Worm (Caenorhabditis elegans) whole organism, L4 larva: ENCODE results near the gene Y57E12AL.6.

Experiments used
- F26F4.8 ChIP-seq: fragments of 200-800 bp; sonication (Bioruptor generic); conservative IDR thresholded peaks from 2 replicates; pipeline ENCODE4 v1.3.6; 2022; ENCODE audit warnings: missing genetic modification characterization, missing compliant biosample characterization
- R02D3.7 ChIP-seq: fragments of 150-350 bp; sonication (generic microtip); optimal IDR thresholded peaks from 3 replicates; lab custom pipeline; 2014; ENCODE audit warnings: missing biosample characterization, missing genetic modification characterization
- T20F7.1 ChIP-seq: fragments of 200-800 bp; sonication (Bioruptor generic); optimal IDR thresholded peaks from 2 replicates; lab custom pipeline; 2018; ENCODE audit warnings: mild to moderate bottlenecking, missing genetic modification characterization, missing compliant biosample characterization
- Y105C5A.15 ChIP-seq: fragments of 200-800 bp; sonication (Bioruptor generic); IDR thresholded peaks from 2 replicates; pipeline ENCODE4 v1.3.6; 2022; ENCODE audit warnings: missing genetic modification characterization, missing compliant biosample characterization
- Y48G9A.11 ChIP-seq: fragments of 200-800 bp; sonication (Bioruptor generic); IDR thresholded peaks from 2 replicates; pipeline ENCODE4 v1.3.6; 2022; ENCODE audit warnings: missing genetic modification reagents, missing genetic modification characterization, missing compliant biosample characterization
- ZK337.2 ChIP-seq: fragments of 200-800 bp; sonication (Bioruptor generic); IDR thresholded peaks from 2 replicates; pipeline ENCODE4 v1.3.6; 2022; ENCODE audit warnings: missing genetic modification reagents, missing genetic modification characterization, missing compliant biosample characterization
- aha-1 ChIP-seq: fragments of 150-350 bp; peaks from one replicate; lab custom pipeline; 2014; ENCODE audit warnings: missing biosample characterization, missing genetic modification characterization
- ceh-20 ChIP-seq: fragments of 200-800 bp; sonication (Bioruptor generic); IDR thresholded peaks from 2 replicates; pipeline ENCODE4 v1.3.6; 2022; ENCODE audit warnings: missing genetic modification reagents, missing genetic modification characterization, missing compliant biosample characterization
- ceh-28 ChIP-seq: fragments of 150-350 bp; optimal IDR thresholded peaks from 2 replicates; lab custom pipeline; 2014; ENCODE audit warnings: missing biosample characterization, missing genetic modification reagents, missing genetic modification characterization
- ceh-44 ChIP-seq: fragments of 200-800 bp; sonication (Bioruptor generic); IDR thresholded peaks from 2 replicates; pipeline ENCODE4 v1.3.6; 2022; ENCODE audit warnings: missing genetic modification reagents, missing genetic modification characterization, missing compliant biosample characterization
- cey-2 ChIP-seq: sonication (generic microtip); optimal IDR thresholded peaks from 3 replicates; lab custom pipeline; 2017; ENCODE audit warnings: missing genetic modification characterization, mild to moderate bottlenecking, missing compliant biosample characterization, antibody characterized with exemption, borderline replicate concordance; ENCODE audit not compliant: insufficient read depth
- dmd-6 ChIP-seq: fragments of 200-800 bp; sonication (Bioruptor generic); IDR thresholded peaks from 2 replicates; pipeline ENCODE4 v1.3.6; 2022; ENCODE audit warnings: missing genetic modification reagents, missing genetic modification characterization, missing compliant biosample characterization
- dmd-9 ChIP-seq: fragments of 200-800 bp; sonication (Bioruptor generic); IDR thresholded peaks from 2 replicates; pipeline ENCODE4 v1.3.6; 2022; ENCODE audit warnings: missing genetic modification reagents, missing genetic modification characterization, missing compliant biosample characterization
- duxl-1 ChIP-seq: sonication (generic microtip); optimal IDR thresholded peaks from 2 replicates; lab custom pipeline; 2016; ENCODE audit warnings: mild to moderate bottlenecking, missing genetic modification characterization, moderate library complexity, missing compliant biosample characterization; ENCODE audit not compliant: poor library complexity
- dve-1 ChIP-seq: sonication (generic microtip); optimal IDR thresholded peaks from 2 replicates; lab custom pipeline; 2017; ENCODE audit warnings: antibody characterized with exemption, mild to moderate bottlenecking, missing genetic modification characterization, missing compliant biosample characterization; ENCODE audit not compliant: insufficient read depth
- gei-8 ChIP-seq: fragments of 200-800 bp; sonication (Bioruptor generic); optimal IDR thresholded peaks from 2 replicates; lab custom pipeline; 2018; ENCODE audit warnings: mild to moderate bottlenecking, missing genetic modification characterization, missing compliant biosample characterization
- hlh-11 ChIP-seq: fragments of 200-800 bp; sonication (Bioruptor generic); optimal IDR thresholded peaks from 2 replicates; lab custom pipeline; 2018; ENCODE audit warnings: mild to moderate bottlenecking, missing genetic modification characterization, missing compliant biosample characterization
- hlh-30 ChIP-seq: sonication (generic microtip); optimal IDR thresholded peaks from 2 replicates; lab custom pipeline; 2017; ENCODE audit warnings: antibody characterized with exemption, mild to moderate bottlenecking, missing genetic modification characterization, missing compliant biosample characterization; ENCODE audit not compliant: insufficient read depth
- lim-7 ChIP-seq: fragments of 200-800 bp; sonication (Bioruptor generic); IDR thresholded peaks from 2 replicates; pipeline ENCODE4 v1.3.6; 2022; ENCODE audit warnings: missing genetic modification characterization, missing compliant biosample characterization
- lin-15B ChIP-seq: fragments of 150-350 bp; sonication (generic microtip); optimal IDR thresholded peaks from 3 replicates; lab custom pipeline; 2014; ENCODE audit warnings: missing biosample characterization, missing genetic modification characterization
- lsy-2 ChIP-seq, 2 experiments: fragments of 150-350 bp in 1 of 2; sonication (generic microtip) in 1 of 2; optimal IDR thresholded peaks; 2 replicates each; lab custom pipeline; 2014 to 2017; ENCODE audit warnings: missing biosample characterization in 2 of 2, missing genetic modification characterization in 2 of 2
- madf-9 ChIP-seq: fragments of 200-800 bp; sonication (Bioruptor generic); conservative IDR thresholded peaks from 2 replicates; pipeline ENCODE4 v1.3.6; 2022; ENCODE audit warnings: missing genetic modification reagents, missing genetic modification characterization, missing compliant biosample characterization
- mdt-29 ChIP-seq: fragments of 200-800 bp; sonication (Bioruptor generic); IDR thresholded peaks from 2 replicates; pipeline ENCODE4 v1.3.6; 2022; ENCODE audit warnings: missing genetic modification reagents, missing genetic modification characterization, missing compliant biosample characterization
- mxl-3 ChIP-seq: fragments of 200-800 bp; sonication (Bioruptor generic); optimal IDR thresholded peaks from 2 replicates; lab custom pipeline; 2018; ENCODE audit warnings: mild to moderate bottlenecking, missing genetic modification characterization, missing compliant biosample characterization
- nhr-102 ChIP-seq: sonication (generic microtip); optimal IDR thresholded peaks from 2 replicates; lab custom pipeline; 2016; ENCODE audit warnings: mild to moderate bottlenecking, missing genetic modification characterization, moderate library complexity, missing compliant biosample characterization
- nhr-111 ChIP-seq: fragments of 200-800 bp; sonication (Bioruptor generic); optimal IDR thresholded peaks from 2 replicates; lab custom pipeline; 2018; ENCODE audit warnings: mild to moderate bottlenecking, missing genetic modification characterization, missing compliant biosample characterization
- nhr-28 ChIP-seq: fragments of 150-350 bp; optimal IDR thresholded peaks from 2 replicates; lab custom pipeline; 2014; ENCODE audit warnings: missing biosample characterization, missing genetic modification characterization
- nhr-41 ChIP-seq: fragments of 200-800 bp; sonication (Bioruptor generic); IDR thresholded peaks from 2 replicates; pipeline ENCODE4 v1.3.6; 2022; ENCODE audit warnings: missing genetic modification reagents, missing genetic modification characterization, missing compliant biosample characterization
- nhr-76 ChIP-seq: fragments of 150-350 bp; optimal IDR thresholded peaks from 2 replicates; lab custom pipeline; 2014; ENCODE audit warnings: missing biosample characterization, missing genetic modification characterization
- php-3 ChIP-seq: fragments of 200-800 bp; sonication (Bioruptor generic); IDR thresholded peaks from 2 replicates; pipeline ENCODE4 v1.3.6; 2022; ENCODE audit warnings: missing genetic modification reagents, missing genetic modification characterization, missing compliant biosample characterization
- sdz-12 ChIP-seq: fragments of 200-800 bp; sonication (Bioruptor generic); optimal IDR thresholded peaks from 2 replicates; lab custom pipeline; 2018; ENCODE audit warnings: mild to moderate bottlenecking, missing genetic modification characterization, missing compliant biosample characterization
- unc-62 ChIP-seq, 3 experiments: fragments of 150-350 bp in 1 of 3; sonication (generic microtip); optimal IDR thresholded peaks in 2 of 3; peaks in 1 of 3; 1 replicate in 1 of 3; 2 replicates in 2 of 3; lab custom pipeline; 2014 to 2017; ENCODE audit warnings: missing biosample characterization in 3 of 3, missing genetic modification characterization in 3 of 3, missing genetic modification reagents in 3 of 3, missing genotype in 1 of 3
- zag-1 ChIP-seq: fragments of 150-350 bp; optimal IDR thresholded peaks from 2 replicates; lab custom pipeline; 2014; ENCODE audit warnings: missing biosample characterization, missing genetic modification characterization
- zfp-3 ChIP-seq: fragments of 200-800 bp; sonication (Bioruptor generic); conservative IDR thresholded peaks from 2 replicates; pipeline ENCODE4 v1.3.6; 2022; ENCODE audit warnings: missing genetic modification reagents, missing genetic modification characterization, missing compliant biosample characterization
- ztf-11 ChIP-seq: fragments of 150-350 bp; optimal IDR thresholded peaks from 2 replicates; lab custom pipeline; 2014; ENCODE audit warnings: missing biosample characterization, missing genetic modification characterization
- ztf-7 ChIP-seq: fragments of 150-350 bp; optimal IDR thresholded peaks from 2 replicates; lab custom pipeline; 2014; ENCODE audit warnings: missing biosample characterization, missing genetic modification characterization

Gene Y57E12AL.6

DNA sequence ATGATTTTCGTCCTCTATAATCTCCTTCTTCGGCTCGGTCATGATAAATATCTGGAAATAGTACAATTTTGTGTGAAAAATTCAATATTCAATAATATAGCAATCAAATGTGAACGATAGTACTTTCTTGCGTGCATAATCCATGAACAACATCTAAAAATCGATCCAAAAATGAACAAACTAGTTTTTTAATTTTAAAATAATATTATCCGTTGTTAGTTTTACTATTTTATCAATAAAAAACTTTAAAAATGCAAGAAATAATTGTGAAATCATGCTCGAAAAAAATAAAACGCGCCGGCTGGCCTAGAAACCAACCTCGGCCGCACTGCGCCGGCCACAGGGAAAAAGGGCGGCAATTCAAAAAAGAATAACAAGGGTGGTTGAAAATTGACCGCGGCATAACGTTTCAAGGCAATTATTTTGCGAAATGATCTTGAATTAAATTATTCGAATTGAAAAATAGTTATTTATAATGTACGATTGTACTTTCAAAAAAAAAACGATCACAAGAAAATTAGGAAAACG is 24.4 kb upstream of the Y57E12AL.6 start, which contains the start of gene mys-1 (continued):
- TF ChIP-seq R02D3.7 (tag; lab: Kevin White, UChicago) (no peak), nhr-111 (no peak), ceh-44 (GFP tag; lab: Robert Waterston, UW) (no peak), nhr-76 (tag; lab: Kevin White, UChicago) (no peak), lin-15B (tag; lab: Kevin White, UChicago) (no peak), nhr-28 (tag; lab: Kevin White, UChicago) (no peak), ceh-28 (tag; lab: Kevin White, UChicago) (no peak), ZK337.2 (GFP tag; lab: Robert Waterston, UW) (peak; percentile 66; the same call in 1 of the 2 replicates), hlh-30 (tag; lab: Kevin White, UChicago) (peak; percentile 29), lim-7 (GFP tag; lab: Robert Waterston, UW) (no peak), dmd-9 (GFP tag; lab: Robert Waterston, UW) (peak; percentile 66; the same call in 1 of the 2 replicates), zag-1 (no peak), ztf-7 (tag; lab: Kevin White, UChicago) (no peak), sdz-12 (no peak), dmd-6 (GFP tag; lab: Robert Waterston, UW) (no peak), mxl-3 (no peak), gei-8 (GFP tag; lab: Kevin White, UChicago) (no peak), duxl-1 (tag; lab: Kevin White, UChicago) (peak; percentile 76), nhr-102 (tag; lab: Kevin White, UChicago) (peak; percentile 34), T20F7.1 (GFP tag; lab: Kevin White, UChicago) (no peak), nhr-41 (GFP tag; lab: Robert Waterston, UW) (no peak), cey-2 (tag; lab: Kevin White, UChicago) (no peak), php-3 (GFP tag; lab: Robert Waterston, UW) (no peak), madf-9 (GFP tag; lab: Robert Waterston, UW) (no peak), ceh-20 (no peak), lsy-2 (tag; optimal IDR thresholded peaks at IDR 0.05; lab: Kevin White, UChicago) (peak in 1 of 2 experiments; percentile 67), Y105C5A.15 (GFP tag; lab: Robert Waterston, UW) (no peak), ztf-11 (tag; lab: Kevin White, UChicago) (no peak), dve-1 (tag; lab: Kevin White, UChicago) (peak; percentile 10)

DNA sequence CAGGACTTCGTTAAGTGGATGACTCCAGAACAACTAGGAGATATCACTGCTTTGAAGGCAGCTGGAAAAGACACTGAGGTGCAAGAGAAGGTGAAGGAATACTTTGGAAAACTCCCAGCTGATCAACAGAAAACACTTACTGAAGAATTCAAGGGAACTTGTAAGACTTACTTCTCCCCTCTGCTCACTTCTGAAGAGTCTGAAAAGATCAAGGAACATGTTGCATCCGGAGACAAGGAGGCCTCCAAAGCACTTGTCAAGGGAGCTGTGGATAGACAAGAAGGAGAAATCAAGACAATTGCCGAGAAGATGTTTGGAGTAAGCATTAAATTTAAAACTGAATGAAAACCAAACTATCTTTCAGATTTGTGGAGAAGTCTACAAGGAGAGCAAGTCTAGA is 19.1 kb upstream of the Y57E12AL.6 start:
- TF ChIP-seq Y48G9A.11 (GFP tag; lab: Robert Waterston, UW) (no peak), mdt-29 (GFP tag; lab: Robert Waterston, UW) (no peak), hlh-11 (tag; lab: Kevin White, UChicago) (peak; percentile 0), ztf-11 (tag; lab: Kevin White, UChicago) (no peak), hlh-30 (tag; lab: Kevin White, UChicago) (no peak), aha-1 (tag; lab: Kevin White, UChicago) (peak; percentile 93), F26F4.8 (GFP tag; lab: Robert Waterston, UW) (no peak), zfp-3 (GFP tag; lab: Robert Waterston, UW) (no peak)

DNA sequence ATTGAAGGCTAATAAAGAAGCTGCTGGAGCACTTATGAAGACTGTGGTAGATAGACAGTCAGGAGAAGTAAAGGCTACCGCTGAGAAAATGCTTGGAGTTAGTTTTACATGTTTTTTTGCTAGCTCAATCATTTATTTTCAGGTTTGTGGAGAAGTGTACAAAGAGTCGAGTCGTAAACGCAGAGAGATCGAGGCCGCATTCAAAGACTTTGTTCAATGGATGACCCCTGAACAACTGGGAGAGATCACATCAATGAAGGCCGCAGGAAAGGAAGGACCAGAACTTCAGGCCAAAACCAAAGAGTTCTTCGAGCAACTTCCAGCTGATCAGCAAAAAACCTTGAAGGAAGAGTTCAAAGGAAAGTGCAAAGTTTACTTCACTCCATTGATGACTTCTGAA is 18.5 kb upstream of the Y57E12AL.6 start:
- peak; percentile 87 for TF ChIP-seq aha-1 (tag; lab: Kevin White, UChicago)
- TF ChIP-seq ceh-44 (GFP tag; lab: Robert Waterston, UW): no peak
- peak in 1 of 2 experiments; percentile 76 for TF ChIP-seq unc-62 (GFP tag; optimal IDR thresholded peaks at IDR 0.05 in 1 of 2; lab: Kevin White, UChicago)
- no peak for TF ChIP-seq unc-62 (tag; optimal IDR thresholded peaks at IDR 0.05; lab: Kevin White, UChicago)
